Worm (Caenorhabditis elegans) whole organism, midembryonic: ENCODE results near the gene B0432.8.

Experiments used
- T22C8.4 ChIP-seq: fragments of 200-800 bp; sonication (Bioruptor generic); IDR thresholded peaks from 2 replicates; pipeline ENCODE4 v1.3.6; 2022; ENCODE audit warnings: missing genetic modification characterization, missing compliant biosample characterization
- cog-1 ChIP-seq: sonication (generic microtip); optimal IDR thresholded peaks from 2 replicates; lab custom pipeline; 2016; ENCODE audit warnings: missing genetic modification characterization, missing compliant biosample characterization
- flt-1 ChIP-seq: fragments of 200-800 bp; sonication (Bioruptor generic); IDR thresholded peaks from 2 replicates; pipeline ENCODE4 v1.3.6; 2022; ENCODE audit warnings: missing genetic modification characterization, missing compliant biosample characterization
- klf-2 ChIP-seq: fragments of 200-800 bp; sonication (Bioruptor generic); conservative IDR thresholded peaks from 2 replicates; pipeline ENCODE4 v1.3.6; 2022; ENCODE audit warnings: missing genetic modification reagents, missing genetic modification characterization, missing compliant biosample characterization
- med-1 ChIP-seq: sonication (generic microtip); optimal IDR thresholded peaks from 2 replicates; lab custom pipeline; 2017; ENCODE audit warnings: missing genetic modification characterization, mild to moderate bottlenecking, missing compliant biosample characterization, antibody characterized with exemption, missing genetic modification reagents; ENCODE audit not compliant: insufficient read depth
- ref-1 ChIP-seq: fragments of 200-800 bp; sonication (Bioruptor generic); conservative IDR thresholded peaks from 2 replicates; pipeline ENCODE4 v1.3.6; 2022; ENCODE audit warnings: missing genetic modification reagents, missing genetic modification characterization, missing compliant biosample characterization
- tab-1 ChIP-seq: fragments of 200-800 bp; sonication (Bioruptor generic); IDR thresholded peaks from 2 replicates; pipeline ENCODE4 v1.3.6; 2022; ENCODE audit warnings: missing genetic modification characterization, missing compliant biosample characterization
- ztf-23 ChIP-seq: fragments of 200-800 bp; sonication (Bioruptor generic); IDR thresholded peaks from 2 replicates; pipeline ENCODE4 v1.3.6; 2022; ENCODE audit warnings: missing genetic modification reagents, missing genetic modification characterization, missing compliant biosample characterization
- ztf-29 ChIP-seq: fragments of 200-800 bp; sonication (Bioruptor generic); IDR thresholded peaks from 2 replicates; pipeline ENCODE4 v1.3.6; 2022; ENCODE audit warnings: missing genetic modification reagents, missing genetic modification characterization, missing compliant biosample characterization

- TF ChIP-seq cog-1: no peak
- no peak for TF ChIP-seq T22C8.4 (GFP tag; lab: Robert Waterston, UW)
- no peak for TF ChIP-seq klf-2 (GFP tag; lab: Robert Waterston, UW)
- TF ChIP-seq ref-1 (GFP tag; lab: Robert Waterston, UW): no peak
- TF ChIP-seq tab-1 (GFP tag; lab: Robert Waterston, UW): no peak
- no peak for TF ChIP-seq ztf-29 (GFP tag; lab: Robert Waterston, UW)
- no peak for TF ChIP-seq med-1
- TF ChIP-seq flt-1 (GFP tag; lab: Robert Waterston, UW): no peak
- no peak for TF ChIP-seq ztf-23 (GFP tag; lab: Robert Waterston, UW)
These were observed 40.8 kb downstream of the B0432.8 start, which contains the start of gene laat-1 for ce11 chrII:237721-238120.
